Fruit fly (Drosophila melanogaster): ENCODE results near the gene Lk.

Gene Lk

dm6 chr3L:14544987-14545943 lies 15.3 kb downstream of the Lk start (continued):
- TF ChIP-seq eyg (GFP tag; optimal IDR thresholded peaks at IDR 0.05) (no peak), CG8281 (tag; optimal IDR thresholded peaks at IDR 0.05) (peak; percentile 53), MESR4 (GFP tag; optimal IDR thresholded peaks at IDR 0.05) (no peak), CG33213 (GFP tag; optimal IDR thresholded peaks at IDR 0.05) (no peak), otp (GFP tag; IDR thresholded peaks at IDR 0.05) (no peak), CG14667 (GFP tag; IDR thresholded peaks at IDR 0.05) (no peak), hb (GFP tag; IDR thresholded peaks at IDR 0.05; ENCODE audit: partially characterized antibody) (no peak), Jarid2 (GFP tag; optimal IDR thresholded peaks at IDR 0.05) (peak; percentile 33), lab (GFP tag; optimal IDR thresholded peaks at IDR 0.05) (peak; percentile 58), Fer3 (tag; optimal IDR thresholded peaks at IDR 0.05) (peak; percentile 15), stwl (tag; optimal IDR thresholded peaks at IDR 0.05) (no peak), sens (GFP tag) (peak; percentile 85), toy (GFP tag; IDR thresholded peaks at IDR 0.05) (no peak), Taf1 (GFP tag; IDR thresholded peaks at IDR 0.05) (no peak), CG10959 (GFP tag; IDR thresholded peaks at IDR 0.05) (no peak), CG13894 (tag; optimal IDR thresholded peaks at IDR 0.05) (no peak), ham (GFP tag; IDR thresholded peaks at IDR 0.05) (no peak), CG10565 (GFP tag; optimal IDR thresholded peaks at IDR 0.05) (no peak), Poxn (GFP tag; IDR thresholded peaks at IDR 0.05) (no peak), Gug (GFP tag; IDR thresholded peaks at IDR 0.05) (no peak; the same call in 3 of the 4 replicates), insv (GFP tag; optimal IDR thresholded peaks at IDR 0.05) (no peak), CG11723 (GFP tag; optimal IDR thresholded peaks at IDR 0.05) (no peak), pan (optimal IDR thresholded peaks at IDR 0.05) (no peak), pan (GFP tag; optimal IDR thresholded peaks at IDR 0.05 in 1 of 2, IDR thresholded peaks at IDR 0.05 in 1 of 2) (peak in 1 of 2 experiments; percentile 44), D19A (tag; optimal IDR thresholded peaks at IDR 0.05) (peak; percentile 31), hkb (optimal IDR thresholded peaks at IDR 0.05) (no peak), hkb (GFP tag; IDR thresholded peaks at IDR 0.05) (no peak; the same call in 1 of the 2 replicates), unc-4 (GFP tag; IDR thresholded peaks at IDR 0.05; ENCODE audit: partially characterized antibody) (no peak), CG10654 (GFP tag; optimal IDR thresholded peaks at IDR 0.05) (peak; percentile 37), CG7372 (GFP tag; IDR thresholded peaks at IDR 0.05) (no peak), bab2 (GFP tag; optimal IDR thresholded peaks at IDR 0.05) (no peak), CG17829 (tag; optimal IDR thresholded peaks at IDR 0.05) (peak; percentile 63), CG8290 (GFP tag; optimal IDR thresholded peaks at IDR 0.05) (peak; percentile 15), CG8290 (tag; optimal IDR thresholded peaks at IDR 0.05) (peak in 1 of 2 experiments; percentile 23), Hsf (GFP tag; optimal IDR thresholded peaks at IDR 0.05) (peak; percentile 30), CG14965 (GFP tag; optimal IDR thresholded peaks at IDR 0.05; ENCODE audit: borderline replicate concordance) (no peak), Sry-β (GFP tag; optimal IDR thresholded peaks at IDR 0.05) (no peak), CG13424 (tag; optimal IDR thresholded peaks at IDR 0.05) (peak; percentile 73), scrt (GFP tag; optimal IDR thresholded peaks at IDR 0.05) (no peak), CG10267 (tag; optimal IDR thresholded peaks at IDR 0.05) (peak; percentile 34), cas (GFP tag; IDR thresholded peaks at IDR 0.05) (no peak), cad (GFP tag; optimal IDR thresholded peaks at IDR 0.05) (no peak), exex (tag; optimal IDR thresholded peaks at IDR 0.05) (no peak), CG30403 (GFP tag; optimal IDR thresholded peaks at IDR 0.05) (peak; percentile 63), usp (GFP tag; optimal IDR thresholded peaks at IDR 0.05) (no peak), p53 (GFP tag; optimal IDR thresholded peaks at IDR 0.05) (no peak), sr (GFP tag; IDR thresholded peaks at IDR 0.05) (no peak), CG15011 (GFP tag; optimal IDR thresholded peaks at IDR 0.05) (no peak), nmo (GFP tag; optimal IDR thresholded peaks at IDR 0.05) (peak; percentile 73), nau (GFP tag; optimal IDR thresholded peaks at IDR 0.05) (peak; percentile 59)
